Worm (Caenorhabditis elegans) whole organism, L3 larva: Measurements from ENCODE around the gene clp-9.

Experiments
- R02D3.7 ChIP-seq: fragments of 150-350 bp; optimal IDR thresholded peaks from 2 replicates; lab custom pipeline; 2014; ENCODE audit warnings: missing biosample characterization, missing genetic modification characterization
- ZK546.5 ChIP-seq: sonication (generic microtip); optimal IDR thresholded peaks from 2 replicates; lab custom pipeline; 2017; ENCODE audit warnings: missing biosample characterization, missing genetic modification characterization
- aly-2 ChIP-seq: fragments of 150-350 bp; optimal IDR thresholded peaks from 2 replicates; lab custom pipeline; 2014; ENCODE audit warnings: missing biosample characterization, missing genetic modification characterization
- ceh-28 ChIP-seq: fragments of 150-350 bp; optimal IDR thresholded peaks from 2 replicates; lab custom pipeline; 2014; ENCODE audit warnings: missing biosample characterization, missing genetic modification reagents, missing genetic modification characterization
- ceh-82 ChIP-seq: fragments of 150-350 bp; optimal IDR thresholded peaks from 2 replicates; lab custom pipeline; 2014; ENCODE audit warnings: missing biosample characterization, missing genetic modification characterization
- ceh-9 ChIP-seq: sonication (generic microtip); optimal IDR thresholded peaks from 2 replicates; lab custom pipeline; 2018; ENCODE audit warnings: missing biosample characterization, missing genetic modification characterization
- daf-12 ChIP-seq: fragments of 150-350 bp; optimal IDR thresholded peaks from 2 replicates; lab custom pipeline; 2014; ENCODE audit warnings: missing biosample characterization, missing genetic modification reagents, missing genetic modification characterization
- egl-27 ChIP-seq: sonication (generic microtip); optimal IDR thresholded peaks from 4 replicates; lab custom pipeline; 2017; ENCODE audit warnings: missing biosample characterization, missing genetic modification reagents, missing genetic modification characterization
- egl-5 ChIP-seq: fragments of 150-350 bp; optimal IDR thresholded peaks from 2 replicates; lab custom pipeline; 2017; ENCODE audit warnings: missing biosample characterization, missing genetic modification reagents, missing genetic modification characterization, inconsistent platforms
- elt-1 ChIP-seq: fragments of 150-350 bp; optimal IDR thresholded peaks from 2 replicates; lab custom pipeline; 2014; ENCODE audit warnings: missing biosample characterization, missing genetic modification characterization
- elt-2 ChIP-seq: sonication (generic microtip); optimal IDR thresholded peaks from 2 replicates; lab custom pipeline; 2016; ENCODE audit warnings: missing genetic modification reagents, mild to moderate bottlenecking, missing genetic modification characterization, missing compliant biosample characterization
- elt-3 ChIP-seq, 3 experiments: fragments of 150-350 bp in 1 of 3; sonication (generic microtip) in 2 of 3; optimal IDR thresholded peaks; 2 replicates in 2 of 3; 4 replicates in 1 of 3; lab custom pipeline; 2014 to 2017; ENCODE audit warnings: missing biosample characterization in 3 of 3, missing genetic modification characterization in 3 of 3
- eor-1 ChIP-seq, 2 experiments: fragments of 150-350 bp; optimal IDR thresholded peaks; 2 replicates each; lab custom pipeline; 2014 to 2018; ENCODE audit warnings: missing biosample characterization in 2 of 2, missing genetic modification characterization in 2 of 2
- fkh-2 ChIP-seq: fragments of 150-350 bp; optimal IDR thresholded peaks from 2 replicates; lab custom pipeline; 2014; ENCODE audit warnings: missing biosample characterization, missing genetic modification reagents, missing genetic modification characterization
- hmg-11 ChIP-seq: sonication (generic microtip); optimal IDR thresholded peaks from 2 replicates; lab custom pipeline; 2016; ENCODE audit warnings: missing genetic modification characterization, missing compliant biosample characterization
- jun-1 ChIP-seq: fragments of 150-350 bp; optimal IDR thresholded peaks from 2 replicates; lab custom pipeline; 2014; ENCODE audit warnings: missing biosample characterization, missing genetic modification reagents, missing genetic modification characterization
- lin-15B ChIP-seq: fragments of 150-350 bp; optimal IDR thresholded peaks from 2 replicates; lab custom pipeline; 2014; ENCODE audit warnings: missing biosample characterization, missing genetic modification characterization
- lsy-12 ChIP-seq: sonication (generic microtip); optimal IDR thresholded peaks from 2 replicates; lab custom pipeline; 2016; ENCODE audit warnings: mild to moderate bottlenecking, missing genetic modification characterization, missing compliant biosample characterization
- nfya-1 ChIP-seq: sonication (generic microtip); optimal IDR thresholded peaks from 2 replicates; lab custom pipeline; 2017; ENCODE audit warnings: missing genetic modification characterization, mild to moderate bottlenecking, missing compliant biosample characterization, antibody characterized with exemption, moderate library complexity; ENCODE audit not compliant: insufficient read depth
- nhr-11 ChIP-seq: fragments of 150-350 bp; optimal IDR thresholded peaks from 2 replicates; lab custom pipeline; 2014; ENCODE audit warnings: missing biosample characterization, missing genetic modification characterization
- nhr-12 ChIP-seq: fragments of 150-350 bp; optimal IDR thresholded peaks from 2 replicates; lab custom pipeline; 2014; ENCODE audit warnings: missing biosample characterization, missing genetic modification characterization
- nhr-23 ChIP-seq: fragments of 150-350 bp; optimal IDR thresholded peaks from 2 replicates; lab custom pipeline; 2014; ENCODE audit warnings: missing biosample characterization, missing genetic modification reagents, missing genetic modification characterization
- nhr-237 ChIP-seq: fragments of 150-350 bp; optimal IDR thresholded peaks from 2 replicates; lab custom pipeline; 2014; ENCODE audit warnings: missing biosample characterization, missing genetic modification characterization
- nhr-43 ChIP-seq: sonication (generic microtip); optimal IDR thresholded peaks from 2 replicates; lab custom pipeline; 2016; ENCODE audit warnings: mild to moderate bottlenecking, missing genetic modification characterization, missing compliant biosample characterization; ENCODE audit not compliant: poor library complexity, severe bottlenecking
- nhr-76 ChIP-seq: fragments of 150-350 bp; sonication (generic microtip); optimal IDR thresholded peaks from 5 replicates; lab custom pipeline; 2014; ENCODE audit warnings: missing biosample characterization, missing genetic modification characterization
- nhr-77 ChIP-seq: fragments of 150-350 bp; optimal IDR thresholded peaks from 2 replicates; lab custom pipeline; 2014; ENCODE audit warnings: missing biosample characterization, missing genetic modification characterization
- pha-4 ChIP-seq: fragments of 150-350 bp; optimal IDR thresholded peaks from 2 replicates; lab custom pipeline; 2014; ENCODE audit warnings: missing biosample characterization, missing genetic modification reagents, missing genetic modification characterization
- pqm-1 ChIP-seq: fragments of 150-350 bp; optimal IDR thresholded peaks from 2 replicates; lab custom pipeline; 2017; ENCODE audit warnings: missing biosample characterization, missing genetic modification characterization, inconsistent platforms
- sea-2 ChIP-seq: fragments of 150-350 bp; sonication (generic microtip); optimal IDR thresholded peaks from 4 replicates; lab custom pipeline; 2014; ENCODE audit warnings: missing biosample characterization, missing genetic modification reagents, missing genetic modification characterization
- skn-1 ChIP-seq: fragments of 150-350 bp; optimal IDR thresholded peaks from 2 replicates; lab custom pipeline; 2014; ENCODE audit warnings: missing biosample characterization, missing genetic modification characterization
- snpc-4 ChIP-seq: fragments of 150-350 bp; optimal IDR thresholded peaks from 2 replicates; lab custom pipeline; 2014; ENCODE audit warnings: missing biosample characterization, missing genetic modification characterization
- unc-39 ChIP-seq: sonication (generic microtip); optimal IDR thresholded peaks from 4 replicates; lab custom pipeline; 2017; ENCODE audit warnings: missing biosample characterization, missing genetic modification characterization
- zag-1 ChIP-seq: fragments of 150-350 bp; optimal IDR thresholded peaks from 2 replicates; lab custom pipeline; 2014; ENCODE audit warnings: missing biosample characterization, missing genetic modification characterization
- ztf-11 ChIP-seq: fragments of 150-350 bp; optimal IDR thresholded peaks from 2 replicates; lab custom pipeline; 2014; ENCODE audit warnings: missing biosample characterization, missing genetic modification characterization
- ztf-4 ChIP-seq: fragments of 150-350 bp; optimal IDR thresholded peaks from 2 replicates; lab custom pipeline; 2014; ENCODE audit warnings: missing biosample characterization, missing genetic modification characterization

clp-9 gene

ce11 chrV:9911165-9911564, 25.4 kb upstream of the clp-9 start:
- TF ChIP-seq ceh-82 (tag; lab: Kevin White, UChicago) (no peak), elt-1 (tag; lab: Kevin White, UChicago) (peak; percentile 57)
- TF ChIP-seq, all 47 proteins: peak for 1

ce11 chrV:9909624-9910023, 23.9 kb upstream of the clp-9 start:
- TF ChIP-seq nfya-1 (tag; lab: Kevin White, UChicago) = no peak

ce11 chrV:9907205-9907604, 21.4 kb upstream of the clp-9 start:
- no peak for TF ChIP-seq nhr-76 (tag; lab: Kevin White, UChicago)
- no peak for TF ChIP-seq lsy-12

- TF ChIP-seq nhr-11 (no peak), daf-12 (no peak), nfya-1 (tag; lab: Kevin White, UChicago) (no peak), eor-1 (tag; optimal IDR thresholded peaks at IDR 0.05; lab: Kevin White, UChicago) (no peak), nhr-237 (tag; lab: Kevin White, UChicago) (no peak), skn-1 (tag; lab: Kevin White, UChicago) (no peak), ceh-9 (no peak), nhr-23 (no peak), jun-1 (tag; lab: Kevin White, UChicago) (no peak), pha-4 (tag; lab: Kevin White, UChicago) (no peak), snpc-4 (tag; lab: Kevin White, UChicago) (no peak)
Measured at ce11 chrV:9906115-9906514, 20.3 kb upstream of the clp-9 start, which contains the start of gene fipr-11. TSS of gene fipr-11 (minus strand) at chrV:9906215.

- TF ChIP-seq nhr-11 (no peak), egl-27 (tag; lab: Kevin White, UChicago) (no peak), aly-2 (tag; lab: Kevin White, UChicago) (no peak), ceh-82 (tag; lab: Kevin White, UChicago) (no peak), nhr-77 (tag; lab: Kevin White, UChicago) (no peak), elt-1 (tag; lab: Kevin White, UChicago) (no peak), nhr-43 (tag; lab: Kevin White, UChicago) (no peak), unc-39 (tag; lab: Kevin White, UChicago) (no peak), ztf-4 (tag; lab: Kevin White, UChicago) (no peak), ztf-11 (tag; lab: Kevin White, UChicago) (no peak), zag-1 (tag; lab: Kevin White, UChicago) (no peak), jun-1 (tag; lab: Kevin White, UChicago) (no peak), snpc-4 (tag; lab: Kevin White, UChicago) (no peak), skn-1 (tag; lab: Kevin White, UChicago) (no peak), R02D3.7 (no peak), hmg-11 (tag; lab: Kevin White, UChicago) (no peak), elt-3 (tag; optimal IDR thresholded peaks at IDR 0.05; lab: Kevin White, UChicago) (no peak)
Measured at ce11 chrV:9901119-9901518, 15.4 kb upstream of the clp-9 start.

- TF ChIP-seq ztf-11 (tag; lab: Kevin White, UChicago) (no peak), egl-27 (tag; lab: Kevin White, UChicago) (no peak), elt-1 (tag; lab: Kevin White, UChicago) (no peak), fkh-2 (tag; lab: Kevin White, UChicago) (no peak), sea-2 (GFP tag; lab: Kevin White, UChicago) (no peak)
- TF ChIP-seq, all 47 proteins: peak for 0
Measured at ce11 chrV:9899278-9899677, 13.5 kb upstream of the clp-9 start, which contains the start of gene egl-47. TSS of gene egl-47 (plus strand) at chrV:9899578.

ce11 chrV:9889629-9890028, 3.9 kb upstream of the clp-9 start, which contains the start of gene fshr-1:
TSS of gene fshr-1 (plus strand) at chrV:9889837.
- TF ChIP-seq elt-2 (tag; lab: Kevin White, UChicago) = peak; percentile 86
- TF ChIP-seq egl-5 (tag; lab: Kevin White, UChicago) = no peak
- TF ChIP-seq ZK546.5 = no peak
- TF ChIP-seq pqm-1 (tag; lab: Kevin White, UChicago) = peak; percentile 66
- TF ChIP-seq snpc-4 (tag; lab: Kevin White, UChicago) = no peak
- peak; percentile 45 for TF ChIP-seq pha-4 (tag; lab: Kevin White, UChicago)
- TF ChIP-seq jun-1 (tag; lab: Kevin White, UChicago) = peak; percentile 1
- TF ChIP-seq skn-1 (tag; lab: Kevin White, UChicago) = peak; percentile 47
- no peak for TF ChIP-seq nhr-12 (tag; lab: Kevin White, UChicago)
- TF ChIP-seq ceh-28 (tag; lab: Kevin White, UChicago) = peak; percentile 14
- no peak for TF ChIP-seq lin-15B (tag; lab: Kevin White, UChicago)
